Fruit fly (Drosophila melanogaster) whole organism, prepupa: ENCODE results near the gene CG8312.

Source experiments
- CG8119 ChIP-seq: fragments of 200-800 bp; sonication (Bioruptor generic); IDR thresholded peaks from 3 replicates; pipeline ENCODE4 v1.3.6; 2022; ENCODE audit warnings: missing biosample characterization, missing genetic modification characterization
- fd59A ChIP-seq: fragments of 200-800 bp; sonication (Bioruptor generic); optimal IDR thresholded peaks from 2 replicates; lab custom pipeline; 2017; ENCODE audit warnings: missing biosample characterization, mild to moderate bottlenecking, missing genetic modification characterization, missing genetic modification reagents
- fkh ChIP-seq: fragments of 200-800 bp; sonication (Bioruptor generic); optimal IDR thresholded peaks from 3 replicates; lab custom pipeline; 2017; ENCODE audit warnings: missing biosample characterization, mild to moderate bottlenecking, missing genetic modification characterization, moderate library complexity

DNA sequence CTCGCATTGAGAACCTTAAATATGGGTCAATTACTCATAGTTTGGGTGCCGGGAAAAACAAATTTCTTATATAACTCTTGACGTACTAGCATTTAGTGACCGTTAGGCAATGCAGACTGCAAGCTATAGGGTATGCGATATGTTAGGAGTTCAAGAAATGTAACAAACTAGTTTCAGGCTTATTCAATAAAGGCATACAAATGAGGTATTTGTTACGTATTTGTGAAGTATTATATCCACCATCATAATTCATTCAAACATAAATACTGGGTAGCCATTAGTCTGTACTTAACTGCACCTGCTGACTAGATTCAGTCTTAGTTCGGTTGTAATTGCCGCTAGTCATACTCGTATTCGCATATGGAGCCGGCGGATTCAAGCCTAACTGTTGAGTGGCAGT lies 17.1 kb downstream of the CG8312 start:
- TF ChIP-seq fkh (GFP tag; lab: Kevin White, UChicago) (no peak), fd59A (GFP tag; lab: Kevin White, UChicago) (no peak), CG8119 (GFP tag; lab: Robert Waterston, UW) (no peak)
